Worm (Caenorhabditis elegans): Measurements from ENCODE around the gene unc-129.

unc-129 gene

ce11 chrIV:9005310-9005709, at the start of gene unc-129:
TSS of gene unc-129 (minus strand) at chrIV:9005410.
- TF ChIP-seq aptf-3 (GFP tag; IDR thresholded peaks at IDR 0.05) (no peak), ekl-4 (GFP tag; IDR thresholded peaks at IDR 0.05) (no peak), pha-4 (tag; optimal IDR thresholded peaks at IDR 0.05) (no peak), rcor-1 (GFP tag; IDR thresholded peaks at IDR 0.05) (no peak), lin-54 (GFP tag; optimal IDR thresholded peaks at IDR 0.05) (no peak), Y53G8AR.9 (GFP tag; conservative IDR thresholded peaks at IDR 0.05) (no peak), athp-1 (tag; optimal IDR thresholded peaks at IDR 0.05) (no peak), ceh-79 (tag; optimal IDR thresholded peaks at IDR 0.05) (no peak), hlh-12 (tag; optimal IDR thresholded peaks at IDR 0.05) (no peak)

ce11 chrIV:9053403-9053802, 48.2 kb upstream of the unc-129 start:
- no peak for TF ChIP-seq F23B12.7 (tag; optimal IDR thresholded peaks at IDR 0.05; ENCODE audit: insufficient read depth)
- TF ChIP-seq attf-5 (GFP tag; optimal IDR thresholded peaks at IDR 0.05) = no peak
- TF ChIP-seq lsy-27 (tag; optimal IDR thresholded peaks at IDR 0.05; ENCODE audit: borderline replicate concordance, insufficient read depth) = no peak
- TF ChIP-seq lag-1 (GFP tag; IDR thresholded peaks at IDR 0.05) = no peak
- no peak for TF ChIP-seq rec-8 (tag; optimal IDR thresholded peaks at IDR 0.05)
- no peak for TF ChIP-seq tbx-9 (tag; optimal IDR thresholded peaks at IDR 0.05; ENCODE audit: borderline replicate concordance)
- TF ChIP-seq madf-8 (GFP tag; conservative IDR thresholded peaks at IDR 0.05) = no peak
- no peak for TF ChIP-seq aptf-3 (GFP tag; IDR thresholded peaks at IDR 0.05)
- no peak for TF ChIP-seq ceh-91 (GFP tag; IDR thresholded peaks at IDR 0.05)
- TF ChIP-seq sea-2 (GFP tag; IDR thresholded peaks at IDR 0.05) = no peak
- TF ChIP-seq Y53F4B.3 (GFP tag; IDR thresholded peaks at IDR 0.05) = no peak
- TF ChIP-seq F57C9.4 (tag; optimal IDR thresholded peaks at IDR 0.05) = no peak
- no peak for TF ChIP-seq snpc-1.3 (tag; optimal IDR thresholded peaks at IDR 0.05; ENCODE audit: insufficient read depth)
- TF ChIP-seq let-607 (tag; optimal IDR thresholded peaks at IDR 0.05) = no peak
- TF ChIP-seq ZK185.1 (tag; optimal IDR thresholded peaks at IDR 0.05; ENCODE audit: poor library complexity, severe bottlenecking) = no peak

- no peak for TF ChIP-seq snpc-3.4 (tag; optimal IDR thresholded peaks at IDR 0.05)
- TF ChIP-seq F55B11.4 (tag; optimal IDR thresholded peaks at IDR 0.05; ENCODE audit: borderline replicate concordance, insufficient read depth) = no peak
- no peak for TF ChIP-seq hrde-1 (tag; optimal IDR thresholded peaks at IDR 0.05; ENCODE audit: borderline replicate concordance)
Measured at ce11 chrIV:9051510-9052175, 46.4 kb upstream of the unc-129 start.

- TF ChIP-seq nhr-120 (GFP tag; IDR thresholded peaks at IDR 0.05) (no peak), B0019.2 (GFP tag; conservative IDR thresholded peaks at IDR 0.05) (no peak), hmg-20 (GFP tag; IDR thresholded peaks at IDR 0.05) (no peak), nfya-2 (GFP tag; IDR thresholded peaks at IDR 0.05) (no peak), lsy-27 (tag; optimal IDR thresholded peaks at IDR 0.05; ENCODE audit: borderline replicate concordance, insufficient read depth) (no peak), D2030.7 (GFP tag; IDR thresholded peaks at IDR 0.05) (no peak), pha-4 (tag; optimal IDR thresholded peaks at IDR 0.05) (no peak), nhr-179 (tag; optimal IDR thresholded peaks at IDR 0.05) (no peak), attf-5 (GFP tag; optimal IDR thresholded peaks at IDR 0.05) (no peak), snpc-3.4 (tag; optimal IDR thresholded peaks at IDR 0.05) (no peak), tbx-9 (tag; optimal IDR thresholded peaks at IDR 0.05; ENCODE audit: borderline replicate concordance) (no peak), hmg-1.2 (GFP tag; IDR thresholded peaks at IDR 0.05) (no peak)
Measured at ce11 chrIV:9051036-9051435, 45.8 kb upstream of the unc-129 start.

Measured in whole organism, young adult.